Fruit fly (Drosophila melanogaster) ovary, adult (tissue): ENCODE measurements around the gene emc.

Source experiments
- CG17801 ChIP-seq: fragments of 200-800 bp; optimal IDR thresholded peaks from 2 replicates; lab custom pipeline; 2019; ENCODE audit warnings: missing biosample characterization, mild to moderate bottlenecking, missing genetic modification characterization, moderate library complexity; ENCODE audit not compliant: partially characterized antibody

The emc gene

DNA sequence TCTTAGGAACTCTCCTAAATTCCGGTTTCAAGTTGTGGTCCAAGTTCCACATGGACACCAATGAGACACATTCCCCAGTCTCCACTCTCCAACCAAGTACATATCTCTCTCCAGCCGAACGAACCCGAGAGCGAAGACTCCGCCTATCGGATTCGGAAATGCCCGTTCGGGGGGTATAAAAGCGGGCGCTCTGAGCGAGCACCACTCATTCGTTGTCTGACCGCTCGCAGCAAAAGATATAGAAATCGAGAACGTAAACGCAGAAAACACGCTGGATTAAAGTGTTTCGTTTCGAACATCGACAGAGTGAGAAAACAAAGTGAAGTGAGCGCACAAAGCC is at the start of gene emc:
emc (plus strand) TSS at position 202 of the 340 bp plus-strand sequence.
- TF ChIP-seq CG17801, result peak; percentile 89

DNA sequence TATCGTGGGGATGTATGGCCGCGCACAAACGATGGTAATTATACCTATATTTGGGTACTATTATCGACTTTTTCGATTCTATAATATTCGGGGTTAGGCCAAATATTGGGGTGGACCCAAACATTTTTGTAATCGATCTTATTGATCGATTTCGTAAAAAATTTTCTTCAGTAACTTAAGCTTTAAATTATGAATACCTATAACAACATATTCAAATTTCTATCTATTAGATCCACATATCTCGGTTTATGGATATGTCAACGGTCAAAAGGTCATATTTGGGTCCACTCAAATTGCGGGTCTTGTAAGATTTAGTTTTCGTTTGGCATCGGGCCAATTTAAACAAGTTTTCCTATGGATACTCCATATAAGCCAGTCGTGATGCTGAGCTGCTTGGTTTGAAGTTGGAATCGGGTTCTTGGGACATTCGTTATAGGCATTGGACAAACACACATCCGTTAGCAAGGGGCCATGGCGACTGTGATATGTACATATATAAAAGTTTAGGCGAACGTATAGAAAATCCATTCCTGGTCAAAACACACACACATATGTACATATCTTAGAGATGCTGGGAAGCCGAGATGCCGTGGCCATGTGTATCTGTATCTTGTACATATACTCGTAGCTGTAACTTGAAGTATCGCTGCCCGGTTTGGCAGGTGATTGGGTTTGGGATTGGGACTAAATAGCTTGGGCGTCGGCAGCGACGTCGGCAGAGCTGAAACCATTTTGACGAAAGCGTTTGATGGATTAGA is 48.9 kb upstream of the emc start:
- no peak for TF ChIP-seq CG17801

DNA sequence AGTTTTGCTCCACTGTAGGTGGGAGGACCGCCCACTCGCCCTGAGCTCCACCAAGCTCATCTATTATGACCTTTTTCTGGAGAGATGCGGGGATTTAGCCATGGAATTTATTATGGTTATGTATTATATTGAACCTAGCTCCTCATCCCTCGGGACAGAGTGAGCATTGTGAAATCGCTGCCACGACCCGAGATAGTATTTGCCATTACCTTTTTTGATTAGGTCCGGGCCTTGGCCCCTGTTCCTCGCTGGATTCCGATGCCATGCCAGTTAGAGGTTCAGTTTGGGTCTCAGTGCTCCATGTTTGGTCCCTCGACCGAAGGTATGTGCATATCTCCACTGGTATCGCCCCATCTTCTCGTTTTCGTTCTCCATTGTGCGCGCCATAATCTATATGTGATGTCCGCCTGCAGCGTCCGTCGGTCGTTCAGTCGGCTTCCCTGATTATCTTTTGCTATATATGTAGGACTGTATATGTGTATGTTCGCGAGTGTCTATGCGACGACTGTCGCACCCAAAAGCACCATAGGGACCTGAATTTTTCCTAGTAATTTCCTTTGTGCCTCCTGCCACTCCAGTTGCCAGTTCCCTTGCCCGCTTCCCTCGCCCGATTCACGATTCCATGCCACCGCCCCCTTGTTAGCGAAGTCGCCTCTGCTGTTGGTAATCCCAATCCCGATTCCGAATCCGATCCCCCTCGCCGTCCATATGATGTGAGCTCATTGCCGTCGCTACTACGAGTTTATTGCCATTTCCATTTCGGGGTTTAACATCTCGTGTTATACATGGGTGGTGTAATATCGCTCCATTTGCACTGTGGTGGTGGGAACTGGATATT is 47.2 kb upstream of the emc start:
- no peak for TF ChIP-seq CG17801

DNA sequence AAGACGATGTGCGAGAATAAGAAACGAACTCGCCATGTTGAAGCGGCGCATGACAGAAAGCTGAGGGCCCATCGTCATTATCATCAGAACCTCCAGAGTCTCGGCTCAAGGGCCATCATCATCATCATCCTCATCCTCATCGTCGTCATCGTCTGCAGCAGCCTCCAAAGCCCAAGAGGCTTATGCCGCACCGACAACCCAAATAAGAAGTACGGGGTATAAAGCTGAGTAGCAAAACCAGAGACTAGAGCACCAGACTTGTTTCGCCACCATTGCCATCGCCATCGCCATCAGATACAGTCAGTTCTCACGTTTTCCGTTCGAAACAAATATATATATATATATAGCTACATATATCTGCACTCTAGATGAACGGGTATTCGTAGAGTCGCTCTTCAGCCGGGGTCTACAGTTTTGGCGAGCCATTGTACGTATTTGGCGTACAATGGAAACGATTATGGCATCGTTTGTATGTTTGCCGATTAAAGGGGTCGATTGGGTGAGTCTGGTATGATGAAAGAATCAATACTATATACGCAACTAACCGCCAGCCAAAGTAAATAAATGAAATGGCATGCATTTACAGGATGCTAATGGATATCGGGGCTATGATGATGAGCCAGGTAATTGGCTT is 45.9 kb upstream of the emc start:
- TF ChIP-seq CG17801, result no peak

DNA sequence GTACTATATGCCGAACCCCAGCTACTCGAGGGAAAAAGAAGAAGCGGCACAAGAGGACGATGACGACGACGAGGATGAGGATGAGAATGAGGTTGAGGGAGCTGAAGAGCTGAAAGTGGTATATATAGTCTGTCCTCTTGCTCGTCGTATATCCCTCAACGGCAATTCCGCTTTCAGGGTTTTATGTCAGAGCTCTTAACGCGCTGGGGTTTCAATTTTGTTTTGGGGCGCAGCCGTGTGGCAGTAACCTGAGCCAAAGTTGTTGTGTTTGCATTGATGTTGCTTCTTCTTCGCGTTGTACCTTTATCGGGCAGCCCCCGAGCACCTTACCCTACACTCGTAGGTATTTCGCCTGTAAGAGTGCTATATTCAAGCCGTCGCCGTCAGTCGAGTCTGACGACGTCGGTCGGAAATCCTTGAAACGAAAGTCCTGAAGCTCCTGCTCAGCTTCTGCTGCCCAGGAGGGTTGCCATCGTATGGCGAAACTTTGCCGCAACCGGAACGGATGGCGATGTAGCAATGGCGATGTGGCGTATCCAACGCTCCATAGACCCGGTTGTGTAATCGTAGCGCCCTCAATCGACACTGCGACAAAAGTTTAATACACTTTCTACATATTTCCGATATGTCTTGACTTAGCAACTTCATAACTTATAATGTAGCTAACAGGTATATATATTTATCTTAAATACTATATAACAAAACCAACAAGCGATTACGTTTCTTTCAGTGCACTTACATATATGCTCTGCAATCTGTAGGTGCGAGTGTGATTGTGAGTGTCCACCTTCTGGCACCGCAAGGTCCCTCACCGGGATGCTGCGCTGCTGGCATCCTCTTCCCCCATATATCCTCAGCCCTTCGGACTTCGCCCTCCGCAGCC is 44.3 kb upstream of the emc start:
- no peak for TF ChIP-seq CG17801

DNA sequence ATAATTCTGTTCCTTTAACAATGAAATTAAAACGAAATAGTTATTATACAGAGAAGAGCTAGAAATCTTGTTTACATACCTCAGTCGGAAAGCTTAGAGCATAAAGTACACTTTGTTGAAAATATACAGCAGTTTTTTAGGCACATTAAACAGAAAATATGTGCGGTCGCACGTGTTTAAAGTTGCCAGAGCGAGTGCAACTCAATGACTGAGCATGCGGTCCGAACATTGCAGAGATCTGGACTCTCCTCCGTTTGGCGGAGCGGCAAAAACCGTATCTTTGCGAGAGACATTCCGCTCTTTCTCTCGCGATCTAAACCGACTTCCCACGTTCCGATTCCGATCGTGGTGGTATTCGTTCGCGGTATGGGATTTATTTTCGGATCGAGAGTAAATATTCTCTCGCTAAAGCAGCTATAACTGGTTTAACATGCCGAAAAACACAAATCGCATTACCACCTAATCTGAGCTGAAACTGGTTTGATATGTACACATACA is 41.2 kb upstream of the emc start, which contains the start of gene CG13895:
CG13895 (minus strand) TSS at position 214 of the 498 bp plus-strand sequence.
- TF ChIP-seq CG17801, result no peak

DNA sequence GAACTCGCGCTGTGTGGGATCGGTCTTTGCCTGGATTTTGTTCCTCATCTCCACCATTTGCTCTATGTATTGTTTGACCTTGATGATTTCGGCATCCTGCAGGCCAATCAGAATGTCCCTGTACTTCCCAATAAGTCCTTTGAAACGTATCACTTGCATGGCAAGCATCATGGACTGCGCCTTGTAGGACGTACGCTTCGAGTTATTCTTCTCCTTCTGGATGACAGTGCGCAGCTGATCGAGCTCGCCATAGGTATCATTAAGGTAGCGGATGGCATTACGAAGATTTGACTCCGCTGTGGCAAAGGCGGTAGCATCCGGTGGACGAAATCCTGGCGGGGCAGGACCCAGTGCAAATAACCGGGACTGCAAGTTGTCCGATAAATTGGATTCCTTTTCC is 39.3 kb upstream of the emc start:
- no peak for TF ChIP-seq CG17801

DNA sequence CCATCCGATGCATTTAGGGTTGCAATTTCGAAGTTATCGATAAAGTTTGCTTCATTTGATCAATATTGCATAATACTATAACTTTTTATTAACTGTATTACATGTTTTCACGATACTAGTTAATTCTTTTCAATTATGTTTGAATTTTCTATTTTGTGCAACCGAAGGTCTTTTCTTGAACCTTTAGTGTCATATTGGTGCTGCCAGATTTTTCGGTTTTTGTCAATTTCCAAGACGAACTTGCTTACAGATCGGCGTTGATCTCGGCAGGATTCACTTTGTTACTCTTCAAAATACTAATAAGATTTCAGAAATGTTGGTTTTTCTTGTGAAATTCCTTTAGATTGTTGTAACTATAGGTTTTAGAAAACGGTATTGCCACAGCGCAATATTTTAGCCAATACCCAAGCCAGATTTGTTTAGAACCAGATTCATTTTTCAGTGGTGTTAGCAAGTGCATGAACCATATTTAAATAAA is 38.8 kb upstream of the emc start, which contains the start of gene CkIIalpha-i3:
CkIIalpha-i3 (minus strand) TSS at position 263 of the 478 bp plus-strand sequence.
- TF ChIP-seq CG17801, result no peak

DNA sequence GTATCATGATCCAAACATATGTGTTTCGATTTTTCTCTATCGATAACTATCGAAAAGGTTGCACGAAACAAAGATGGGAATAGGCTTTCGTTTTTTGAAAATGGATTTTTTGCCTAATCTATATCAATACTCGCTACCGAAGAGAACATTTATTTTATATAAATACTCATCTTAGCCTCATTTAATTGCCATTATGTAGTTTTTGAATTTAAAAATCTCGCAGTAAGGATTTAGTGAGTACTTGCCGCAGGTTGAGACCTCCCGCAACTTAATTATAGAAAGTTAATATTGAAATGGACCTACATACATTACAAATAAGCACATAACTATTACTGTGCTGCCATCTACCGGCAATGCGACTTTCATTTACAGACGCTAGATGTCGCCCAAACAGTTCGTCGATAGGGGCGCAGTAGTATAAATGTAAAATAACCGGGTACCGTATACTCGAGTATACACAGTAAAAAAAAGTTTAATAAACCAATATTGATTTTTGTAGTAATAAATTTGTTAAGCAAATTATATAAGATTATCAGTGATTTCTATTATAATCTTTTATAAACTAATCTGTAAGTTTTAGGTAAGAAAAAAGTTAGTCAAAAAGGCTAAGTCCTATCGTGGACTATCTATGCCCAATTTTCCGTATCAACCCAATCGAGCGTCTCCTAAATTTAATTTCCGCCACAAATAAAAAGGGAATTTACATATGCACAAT is 37.2 kb upstream of the emc start, which contains the start of gene CG13896:
CG13896 (minus strand) TSS at position 12 of the 715 bp plus-strand sequence.
- peak; percentile 65 for TF ChIP-seq CG17801

DNA sequence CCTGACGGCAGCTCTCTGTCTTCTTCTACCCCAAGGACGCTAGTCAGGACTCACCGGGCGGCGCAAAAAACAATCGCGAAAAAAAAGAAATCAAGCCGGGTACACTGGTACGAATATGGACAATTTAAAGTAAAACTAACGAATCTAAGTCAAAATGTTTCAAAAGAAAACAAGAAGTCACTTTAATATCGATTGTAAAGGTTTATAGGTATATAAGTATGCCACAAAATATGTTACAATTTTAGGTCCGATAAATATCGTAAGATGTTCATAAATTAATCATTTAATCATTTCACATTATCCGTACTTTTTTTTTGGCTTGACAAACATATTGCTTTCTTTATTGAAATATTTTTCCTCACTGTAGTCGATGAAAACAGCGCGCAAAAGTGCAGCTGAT is 33.1 kb upstream of the emc start:
- TF ChIP-seq CG17801, result no peak

DNA sequence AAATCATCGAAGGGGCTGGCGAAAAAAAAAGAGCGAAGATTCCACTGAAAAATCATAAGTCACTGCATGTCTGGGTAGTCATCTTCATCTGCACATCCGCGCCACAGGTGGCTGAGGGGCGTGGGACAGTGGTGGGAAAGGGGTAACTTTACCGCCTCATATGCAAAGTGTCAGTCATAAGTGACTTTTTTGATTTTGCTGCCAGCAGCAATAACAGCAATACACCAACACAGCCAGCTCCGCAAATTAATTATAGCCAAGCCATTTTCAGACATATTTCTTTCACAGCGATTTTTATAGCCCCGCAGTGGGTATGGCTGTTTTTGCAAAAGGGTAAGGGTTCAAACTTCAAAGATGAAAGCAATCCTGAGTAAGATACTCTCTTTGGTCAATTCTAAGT is 30.8 kb upstream of the emc start:
- no peak for TF ChIP-seq CG17801

DNA sequence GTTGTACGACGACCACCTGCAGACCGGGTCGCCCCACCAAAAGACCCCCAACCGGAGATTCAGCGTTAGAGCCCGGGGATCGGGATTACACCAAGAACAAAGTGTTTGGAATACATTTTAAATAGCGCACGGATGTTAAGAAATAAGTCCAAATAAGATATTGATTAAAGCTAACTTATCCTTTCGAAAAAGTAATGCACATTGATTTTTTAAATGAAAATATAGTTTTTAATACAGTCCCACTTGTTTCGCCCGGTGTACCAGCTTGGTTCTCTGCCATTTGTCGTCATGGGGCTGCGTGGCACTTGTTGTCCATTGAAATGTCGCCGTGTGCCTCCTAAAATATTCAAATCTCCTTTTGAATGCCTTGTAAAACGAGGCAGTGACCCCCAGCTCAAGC is 28.2 kb upstream of the emc start:
- TF ChIP-seq CG17801, result no peak

DNA sequence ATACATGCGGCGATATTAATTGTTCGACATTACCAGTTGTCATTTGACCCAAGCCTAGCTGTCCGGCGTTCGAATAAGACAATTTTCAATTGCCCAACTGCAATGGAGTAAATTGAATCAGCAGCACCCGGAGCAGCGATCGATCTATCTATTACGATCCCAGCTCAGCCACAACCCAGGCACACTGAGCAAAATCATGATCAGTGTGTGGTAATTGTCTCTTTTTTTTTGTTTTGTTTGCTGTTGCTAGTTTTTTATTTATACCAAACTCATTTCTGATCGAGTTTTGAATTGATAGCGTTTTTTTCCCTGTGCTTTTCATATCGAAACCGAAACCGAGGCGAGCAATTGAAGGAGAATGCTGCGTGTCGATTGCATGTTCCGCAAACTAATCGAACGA is 27.3 kb upstream of the emc start:
- TF ChIP-seq CG17801, result no peak

DNA sequence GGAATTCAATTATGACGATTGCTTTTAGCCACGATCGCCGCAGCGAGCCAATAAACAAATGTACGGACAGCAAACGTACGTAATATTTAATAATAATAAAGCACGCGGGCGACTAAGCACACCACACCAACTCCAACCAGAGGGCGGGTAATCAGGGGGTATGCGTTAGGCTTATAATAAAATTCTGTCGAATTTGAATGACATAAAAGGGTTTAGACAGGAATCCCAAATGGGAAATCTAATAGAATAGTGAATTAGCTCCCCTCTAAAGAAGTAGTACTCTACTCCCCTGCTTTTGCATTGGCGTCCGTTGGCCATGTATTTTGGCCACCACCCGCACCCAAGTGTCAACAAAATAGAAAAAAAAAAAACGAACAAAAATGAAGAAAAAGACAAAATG is 26.8 kb upstream of the emc start:
- TF ChIP-seq CG17801, result no peak
